Worm (Caenorhabditis elegans) whole organism, midembryonic: Measurements from ENCODE around the gene glc-1.

Experiments used
- T22C8.4 ChIP-seq: fragments of 200-800 bp; sonication (Bioruptor generic); IDR thresholded peaks from 2 replicates; pipeline ENCODE4 v1.3.6; 2022; ENCODE audit warnings: missing genetic modification characterization, missing compliant biosample characterization
- cog-1 ChIP-seq: sonication (generic microtip); optimal IDR thresholded peaks from 2 replicates; lab custom pipeline; 2016; ENCODE audit warnings: missing genetic modification characterization, missing compliant biosample characterization
- flt-1 ChIP-seq: fragments of 200-800 bp; sonication (Bioruptor generic); IDR thresholded peaks from 2 replicates; pipeline ENCODE4 v1.3.6; 2022; ENCODE audit warnings: missing genetic modification characterization, missing compliant biosample characterization
- med-1 ChIP-seq: sonication (generic microtip); optimal IDR thresholded peaks from 2 replicates; lab custom pipeline; 2017; ENCODE audit warnings: missing genetic modification characterization, mild to moderate bottlenecking, missing compliant biosample characterization, antibody characterized with exemption, missing genetic modification reagents; ENCODE audit not compliant: insufficient read depth
- ref-1 ChIP-seq: fragments of 200-800 bp; sonication (Bioruptor generic); conservative IDR thresholded peaks from 2 replicates; pipeline ENCODE4 v1.3.6; 2022; ENCODE audit warnings: missing genetic modification reagents, missing genetic modification characterization, missing compliant biosample characterization
- tab-1 ChIP-seq: fragments of 200-800 bp; sonication (Bioruptor generic); IDR thresholded peaks from 2 replicates; pipeline ENCODE4 v1.3.6; 2022; ENCODE audit warnings: missing genetic modification characterization, missing compliant biosample characterization
- ztf-29 ChIP-seq: fragments of 200-800 bp; sonication (Bioruptor generic); IDR thresholded peaks from 2 replicates; pipeline ENCODE4 v1.3.6; 2022; ENCODE audit warnings: missing genetic modification reagents, missing genetic modification characterization, missing compliant biosample characterization

ce11 chrV:16211713-16212112 is 7.7 kb upstream of the glc-1 start:
- no peak for TF ChIP-seq T22C8.4 (GFP tag; lab: Robert Waterston, UW)
- no peak for TF ChIP-seq med-1 (GFP tag; lab: Kevin White, UChicago)
- no peak for TF ChIP-seq cog-1
- TF ChIP-seq ztf-29: no peak
- TF ChIP-seq tab-1: no peak
- no peak for TF ChIP-seq flt-1 (GFP tag; lab: Robert Waterston, UW)
- no peak for TF ChIP-seq ref-1 (GFP tag; lab: Robert Waterston, UW)
